Fruit fly (Drosophila melanogaster) Kc167 (cell line): ENCODE measurements around the gene Pgam5.

Experiments used
- Myc ChIP-seq: fragments of >200 bp; optimal IDR thresholded peaks from 2 replicates; lab custom pipeline; 2017; ENCODE audit warnings: missing external identifiers
- insv ChIP-seq: fragments of >200 bp; optimal IDR thresholded peaks from 3 replicates; lab custom pipeline; 2018; ENCODE audit warnings: missing external identifiers
- psq ChIP-seq: fragments of >200 bp; optimal IDR thresholded peaks from 2 replicates; lab custom pipeline; 2017; ENCODE audit warnings: missing external identifiers
- ttk ChIP-seq: sonication (Bioruptor generic); optimal IDR thresholded peaks from 2 replicates; lab custom pipeline; 2017; ENCODE audit warnings: missing external identifiers

DNA sequence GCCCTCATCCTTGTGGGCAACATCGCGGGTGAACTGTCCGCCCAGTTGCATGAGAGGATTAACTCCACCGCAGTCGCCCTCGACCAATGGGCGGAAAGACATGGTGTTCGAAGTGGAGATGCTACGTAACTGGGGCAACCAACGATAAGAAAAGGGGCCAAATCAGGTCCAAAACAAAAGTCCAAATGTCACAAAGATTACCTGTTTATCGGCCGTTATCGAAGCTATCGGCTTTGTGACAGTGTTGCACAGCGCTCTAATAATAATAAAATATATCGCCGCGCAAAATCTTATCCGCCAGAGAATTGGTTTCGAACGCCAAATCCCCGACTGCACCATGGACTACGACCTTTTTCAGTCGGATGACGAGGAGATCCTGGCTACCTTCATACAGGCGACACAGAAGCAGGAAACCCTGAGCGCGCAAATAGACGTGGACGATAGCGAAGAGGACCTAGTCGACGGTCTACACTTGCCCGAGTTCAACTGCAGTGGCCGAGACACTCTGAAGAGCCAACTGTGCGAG is 4.7 kb downstream of the Pgam5 start, which contains the start of the genes CG14803 and Pex5:
- no peak for TF ChIP-seq Myc (lab: Kevin White, UChicago)
- no peak for TF ChIP-seq insv
- TF ChIP-seq psq (lab: Kevin White, UChicago), result no peak
- TF ChIP-seq ttk (lab: Kevin White, UChicago), result no peak
